Worm (Caenorhabditis elegans) whole organism, L2 larva: ENCODE data around the gene ttr-6.
A peak's percentile ranks its signal among the peaks of the same experiment; 100 is the strongest.

ENCODE experiments used
- F13H6.1 ChIP-seq: sonication (generic microtip); optimal IDR thresholded peaks from 2 replicates; lab custom pipeline; 2016; ENCODE audit warnings: missing genetic modification characterization, missing compliant biosample characterization
- Y55F3AM.14 ChIP-seq: fragments of 200-800 bp; sonication (Bioruptor generic); optimal IDR thresholded peaks from 2 replicates; lab custom pipeline; 2018; ENCODE audit warnings: mild to moderate bottlenecking, missing genetic modification characterization, missing compliant biosample characterization
- ZK546.5 ChIP-seq: sonication (generic microtip); optimal IDR thresholded peaks from 2 replicates; lab custom pipeline; 2017; ENCODE audit warnings: missing biosample characterization, missing genetic modification characterization
- alr-1 ChIP-seq: fragments of 150-350 bp; optimal IDR thresholded peaks from 2 replicates; lab custom pipeline; 2014; ENCODE audit warnings: missing biosample characterization, missing genetic modification characterization
- aly-2 ChIP-seq: fragments of 150-350 bp; optimal IDR thresholded peaks from 2 replicates; lab custom pipeline; 2014; ENCODE audit warnings: missing biosample characterization, missing genetic modification characterization
- blmp-1 ChIP-seq: sonication (generic microtip); optimal IDR thresholded peaks from 2 replicates; lab custom pipeline; 2017; ENCODE audit warnings: missing genetic modification characterization, mild to moderate bottlenecking, missing compliant biosample characterization, antibody characterized with exemption, moderate library complexity; ENCODE audit not compliant: insufficient read depth
- ceh-16 ChIP-seq: fragments of 150-350 bp; optimal IDR thresholded peaks from 2 replicates; lab custom pipeline; 2014; ENCODE audit warnings: missing biosample characterization, missing genetic modification characterization
- crh-2 ChIP-seq: sonication (generic microtip); optimal IDR thresholded peaks from 2 replicates; lab custom pipeline; 2017; ENCODE audit warnings: missing biosample characterization, missing genetic modification characterization
- dmd-4 ChIP-seq: sonication (generic microtip); optimal IDR thresholded peaks from 2 replicates; lab custom pipeline; 2017; ENCODE audit warnings: missing biosample characterization, missing genetic modification characterization
- egl-27 ChIP-seq: sonication (generic microtip); optimal IDR thresholded peaks from 3 replicates; lab custom pipeline; 2017; ENCODE audit warnings: missing biosample characterization, missing genetic modification reagents, missing genetic modification characterization
- elt-3 ChIP-seq: sonication (generic microtip); optimal IDR thresholded peaks from 2 replicates; lab custom pipeline; 2017; ENCODE audit warnings: missing biosample characterization, missing genetic modification characterization
- fos-1 ChIP-seq: fragments of 150-350 bp; optimal IDR thresholded peaks from 2 replicates; lab custom pipeline; 2014; ENCODE audit warnings: missing biosample characterization, missing genetic modification characterization
- lin-11 ChIP-seq: fragments of 150-350 bp; sonication (generic microtip); optimal IDR thresholded peaks from 2 replicates; lab custom pipeline; 2014; ENCODE audit warnings: missing biosample characterization, missing genetic modification characterization, inconsistent platforms, mixed read lengths
- lin-13 ChIP-seq: fragments of 150-350 bp; optimal IDR thresholded peaks from 2 replicates; lab custom pipeline; 2014; ENCODE audit warnings: missing biosample characterization, missing genetic modification reagents, missing genetic modification characterization
- lin-39 ChIP-seq: fragments of 150-350 bp; optimal IDR thresholded peaks from 2 replicates; lab custom pipeline; 2014; ENCODE audit warnings: missing biosample characterization, missing genetic modification reagents, missing genetic modification characterization
- lsy-2 ChIP-seq, 2 experiments: fragments of 150-350 bp in 1 of 2; sonication (generic microtip) in 1 of 2; optimal IDR thresholded peaks; 2 replicates each; lab custom pipeline; 2014 to 2017; ENCODE audit warnings: missing biosample characterization in 2 of 2, missing genetic modification characterization in 2 of 2
- mab-5 ChIP-seq: fragments of 150-350 bp; optimal IDR thresholded peaks from 2 replicates; lab custom pipeline; 2014; ENCODE audit warnings: missing biosample characterization, missing genetic modification characterization
- mdl-1 ChIP-seq, 2 experiments: fragments of 150-350 bp in 1 of 2; sonication (generic microtip) in 1 of 2; optimal IDR thresholded peaks; 2 replicates each; lab custom pipeline; 2017; ENCODE audit warnings: missing biosample characterization in 2 of 2, missing genetic modification characterization in 2 of 2
- nhr-11 ChIP-seq: fragments of 150-350 bp; optimal IDR thresholded peaks from 2 replicates; lab custom pipeline; 2014; ENCODE audit warnings: missing biosample characterization, missing genetic modification characterization
- nhr-12 ChIP-seq: fragments of 150-350 bp; optimal IDR thresholded peaks from 2 replicates; lab custom pipeline; 2014; ENCODE audit warnings: missing biosample characterization, missing genetic modification characterization
- nhr-129 ChIP-seq: fragments of 150-350 bp; optimal IDR thresholded peaks from 2 replicates; lab custom pipeline; 2014; ENCODE audit warnings: missing biosample characterization, missing genetic modification characterization
- nhr-23 ChIP-seq: fragments of 150-350 bp; optimal IDR thresholded peaks from 2 replicates; lab custom pipeline; 2014; ENCODE audit warnings: missing biosample characterization, missing genetic modification reagents, missing genetic modification characterization
- nhr-237 ChIP-seq: fragments of 150-350 bp; optimal IDR thresholded peaks from 2 replicates; lab custom pipeline; 2014; ENCODE audit warnings: missing biosample characterization, missing genetic modification characterization
- nhr-25 ChIP-seq: fragments of 150-350 bp; sonication (generic microtip); optimal IDR thresholded peaks from 3 replicates; lab custom pipeline; 2014; ENCODE audit warnings: missing biosample characterization, missing genetic modification characterization
- nhr-77 ChIP-seq: fragments of 150-350 bp; optimal IDR thresholded peaks from 2 replicates; lab custom pipeline; 2014; ENCODE audit warnings: missing biosample characterization, missing genetic modification characterization
- peb-1 ChIP-seq: fragments of 150-350 bp; optimal IDR thresholded peaks from 2 replicates; lab custom pipeline; 2014; ENCODE audit warnings: missing biosample characterization, missing genetic modification characterization
- sma-3 ChIP-seq: sonication (generic microtip); optimal IDR thresholded peaks from 2 replicates; lab custom pipeline; 2016; ENCODE audit warnings: missing genetic modification reagents, missing genetic modification characterization, missing compliant biosample characterization
- snpc-4 ChIP-seq: fragments of 150-350 bp; optimal IDR thresholded peaks from 2 replicates; lab custom pipeline; 2014; ENCODE audit warnings: missing biosample characterization, missing genetic modification characterization
- unc-39 ChIP-seq: fragments of 150-350 bp; optimal IDR thresholded peaks from 2 replicates; lab custom pipeline; 2014; ENCODE audit warnings: missing biosample characterization, missing genetic modification characterization
- unc-55 ChIP-seq: fragments of 150-350 bp; sonication (generic microtip); optimal IDR thresholded peaks from 3 replicates; lab custom pipeline; 2014; ENCODE audit warnings: missing biosample characterization, missing genetic modification reagents, missing genetic modification characterization
- unc-62 ChIP-seq: fragments of 150-350 bp; optimal IDR thresholded peaks from 2 replicates; lab custom pipeline; 2014; ENCODE audit warnings: missing biosample characterization, missing genetic modification reagents, missing genetic modification characterization
- zag-1 ChIP-seq: fragments of 150-350 bp; optimal IDR thresholded peaks from 2 replicates; lab custom pipeline; 2014; ENCODE audit warnings: missing biosample characterization, missing genetic modification characterization
- ztf-1 ChIP-seq: fragments of 200-800 bp; sonication (Bioruptor generic); conservative IDR thresholded peaks from 2 replicates; pipeline ENCODE4 v1.3.6; 2022; ENCODE audit warnings: missing genetic modification characterization, missing compliant biosample characterization

Gene ttr-6

DNA sequence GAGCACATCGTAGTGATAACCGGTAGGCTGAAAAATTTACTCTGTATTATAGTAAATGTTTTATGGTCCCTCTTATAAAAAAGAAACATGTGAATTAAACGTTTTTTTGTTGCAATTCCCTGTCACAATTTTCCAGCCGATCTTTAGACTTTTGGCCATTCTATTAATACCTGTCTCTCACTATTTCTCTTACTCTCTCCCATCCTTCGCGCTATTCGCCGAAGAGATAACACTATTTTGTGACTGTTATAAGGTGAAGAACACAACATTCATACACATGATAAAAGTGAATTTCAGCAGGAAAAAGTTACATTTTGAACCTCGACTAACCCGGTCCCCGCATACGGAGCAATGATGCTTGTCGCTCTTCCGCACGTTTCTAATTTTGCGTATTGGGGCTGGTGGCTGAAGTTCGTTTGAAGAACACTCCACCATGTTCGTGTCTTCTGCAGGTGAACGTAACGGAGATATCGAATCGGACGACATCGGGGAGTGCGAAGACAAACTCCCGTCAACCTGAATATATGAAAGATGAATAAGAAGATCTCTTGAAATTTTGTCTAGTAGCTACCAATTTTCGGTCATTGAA is 42.2 kb upstream of the ttr-6 start (continued):
- TF ChIP-seq alr-1 (no peak), ztf-1 (GFP tag; lab: Robert Waterston, UW) (no peak), nhr-237 (tag; lab: Kevin White, UChicago) (no peak), mab-5 (no peak), fos-1 (peak; percentile 86), peb-1 (tag; lab: Kevin White, UChicago) (no peak), ZK546.5 (tag; lab: Kevin White, UChicago) (no peak), mdl-1 (tag; optimal IDR thresholded peaks at IDR 0.05; lab: Kevin White, UChicago) (no peak), zag-1 (tag; lab: Kevin White, UChicago) (no peak), nhr-77 (tag; lab: Kevin White, UChicago) (no peak)

DNA sequence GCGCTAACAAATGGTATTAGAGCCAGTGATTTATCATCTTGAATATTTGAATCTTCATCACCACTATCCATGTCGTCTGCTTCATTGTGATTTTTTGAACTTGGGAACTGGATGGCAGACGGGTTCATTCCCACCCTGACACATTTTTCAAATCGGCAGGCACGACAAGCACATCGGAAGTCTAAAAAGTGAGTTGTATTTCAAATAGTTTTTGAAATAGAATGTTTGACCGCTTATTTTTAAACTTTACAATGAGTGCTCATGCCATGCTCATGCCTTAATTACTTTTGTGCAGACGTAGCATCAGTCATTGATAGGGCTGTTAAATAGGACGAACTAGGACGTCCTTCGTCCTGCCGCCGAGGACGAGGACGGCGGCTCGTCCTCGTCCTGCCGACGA is 41.0 kb upstream of the ttr-6 start:
- TF ChIP-seq egl-27 (tag; lab: Kevin White, UChicago): no peak
- TF ChIP-seq mdl-1 (tag; optimal IDR thresholded peaks at IDR 0.05; lab: Kevin White, UChicago): no peak
- no peak for TF ChIP-seq ceh-16 (tag; lab: Kevin White, UChicago)

DNA sequence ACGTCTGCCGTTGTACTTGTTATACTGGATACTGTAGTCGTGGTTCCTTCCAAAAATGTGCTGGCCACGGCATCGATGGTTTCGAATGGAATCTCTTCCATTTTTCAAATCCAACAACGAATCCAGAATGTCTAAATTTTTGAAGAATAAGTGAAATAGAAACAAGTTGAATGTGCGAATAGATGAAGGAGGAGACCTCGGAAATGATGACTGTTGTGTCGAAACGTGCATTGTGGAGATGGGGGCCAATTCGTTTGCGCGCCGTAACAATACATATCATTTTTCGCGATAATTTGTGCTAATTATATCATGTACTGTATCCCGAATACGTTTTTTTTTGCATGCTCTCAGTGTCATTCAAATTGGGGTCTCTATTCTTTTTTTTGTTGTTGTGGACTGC is 38.3 kb upstream of the ttr-6 start, which contains the start of gene aexr-1:
Gene aexr-1 (minus strand): TSS at position 101 of the 400 bp plus-strand sequence.
- TF ChIP-seq nhr-11 (no peak), nhr-12 (tag; lab: Kevin White, UChicago) (no peak), egl-27 (tag; lab: Kevin White, UChicago) (no peak), snpc-4 (tag; lab: Kevin White, UChicago) (no peak), Y55F3AM.14 (no peak), crh-2 (tag; lab: Kevin White, UChicago) (no peak), fos-1 (no peak), sma-3 (no peak), nhr-23 (tag; lab: Kevin White, UChicago) (no peak), lin-13 (no peak), F13H6.1 (tag; lab: Kevin White, UChicago) (no peak), unc-62 (GFP tag; lab: Kevin White, UChicago) (no peak), lsy-2 (tag; optimal IDR thresholded peaks at IDR 0.05; lab: Kevin White, UChicago) (no peak), elt-3 (tag; lab: Kevin White, UChicago) (no peak), aly-2 (tag; lab: Kevin White, UChicago) (no peak), zag-1 (tag; lab: Kevin White, UChicago) (no peak), nhr-25 (no peak), mdl-1 (tag; optimal IDR thresholded peaks at IDR 0.05; lab: Kevin White, UChicago) (no peak)

DNA sequence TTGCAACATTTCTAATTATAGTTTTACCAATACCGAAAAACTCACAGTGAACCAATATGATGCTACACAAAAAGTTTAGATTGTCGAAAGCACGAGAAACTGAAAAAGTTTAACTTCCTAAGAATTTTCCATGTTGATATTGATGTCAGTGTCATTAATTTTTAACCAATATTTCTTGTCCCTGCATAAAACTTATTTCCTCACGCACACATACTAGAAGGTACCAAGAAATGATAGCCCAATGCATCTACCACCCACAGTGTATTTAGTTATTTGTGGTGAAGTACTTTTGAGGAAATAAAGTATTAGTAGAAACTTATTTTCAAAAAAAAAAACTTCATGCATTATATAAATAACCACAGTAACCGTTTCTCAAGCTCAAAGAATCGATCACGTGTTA is 34.5 kb upstream of the ttr-6 start, which contains the start of gene aexr-2:
Gene aexr-2 (minus strand): TSS at position 101 of the 400 bp plus-strand sequence.
- TF ChIP-seq unc-39 (tag; lab: Kevin White, UChicago): no peak
- TF ChIP-seq unc-55 (GFP tag; lab: Kevin White, UChicago): no peak
- no peak for TF ChIP-seq mab-5
- TF ChIP-seq ztf-1 (GFP tag; lab: Robert Waterston, UW): no peak
- no peak for TF ChIP-seq blmp-1 (tag; lab: Kevin White, UChicago)

DNA sequence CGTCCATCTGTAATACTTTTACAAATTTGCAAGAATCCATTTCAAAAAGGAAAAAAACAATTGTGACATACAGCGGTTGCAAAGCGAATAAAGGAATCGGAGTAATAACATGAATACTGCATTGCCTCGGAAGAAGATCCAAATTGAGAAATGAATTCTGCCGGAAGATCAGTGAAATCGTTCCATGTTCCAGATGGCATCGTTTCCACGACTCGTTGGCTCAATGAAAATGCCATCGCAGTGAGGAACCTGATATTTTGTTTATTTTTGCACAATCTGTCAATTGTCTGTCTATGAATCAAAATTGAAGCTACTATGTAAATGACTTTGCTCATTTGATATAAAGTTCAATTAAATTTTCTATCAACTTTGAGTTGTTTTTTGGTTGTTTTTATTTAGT is 33.7 kb upstream of the ttr-6 start:
- TF ChIP-seq zag-1 (tag; lab: Kevin White, UChicago) (no peak), nhr-77 (tag; lab: Kevin White, UChicago) (no peak), ZK546.5 (tag; lab: Kevin White, UChicago) (no peak), peb-1 (tag; lab: Kevin White, UChicago) (no peak), mdl-1 (tag; optimal IDR thresholded peaks at IDR 0.05; lab: Kevin White, UChicago) (no peak), nhr-129 (tag; lab: Kevin White, UChicago) (no peak), nhr-25 (no peak), ztf-1 (GFP tag; lab: Robert Waterston, UW) (no peak), snpc-4 (tag; lab: Kevin White, UChicago) (no peak), lin-39 (tag; lab: Kevin White, UChicago) (no peak)
- TF ChIP-seq, all 48 proteins: peak for 0

DNA sequence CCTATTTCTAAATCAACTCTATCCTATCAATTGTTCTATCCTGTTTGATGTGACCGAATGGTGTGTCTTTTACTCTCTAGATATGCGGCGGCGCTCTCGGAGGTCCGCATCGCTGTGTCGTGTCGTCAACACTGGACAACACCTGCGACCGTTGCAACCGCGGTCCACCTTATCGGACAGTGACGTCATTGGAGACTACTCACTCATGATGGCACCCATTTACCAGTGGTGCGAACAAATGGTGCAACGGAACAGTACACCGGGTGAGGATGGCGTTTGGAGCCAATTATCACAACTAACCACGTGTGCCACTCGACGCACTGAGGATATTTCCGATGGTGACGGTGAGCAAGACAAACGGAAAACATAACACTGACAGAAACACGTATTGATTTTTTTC is 28.4 kb upstream of the ttr-6 start:
- TF ChIP-seq nhr-77 (tag; lab: Kevin White, UChicago) (no peak), lin-11 (no peak), nhr-237 (tag; lab: Kevin White, UChicago) (no peak), ceh-16 (tag; lab: Kevin White, UChicago) (no peak), dmd-4 (tag; lab: Kevin White, UChicago) (no peak)
